Worm (Caenorhabditis elegans) whole organism, young adult: ENCODE measurements around the gene F59B1.4.

ENCODE experiments used
- D2030.7 ChIP-seq: fragments of 200-800 bp; sonication (Bioruptor generic); IDR thresholded peaks from 2 replicates; pipeline ENCODE4 v1.3.6; 2022; ENCODE audit warnings: missing genetic modification reagents, missing genetic modification characterization, missing compliant biosample characterization
- F10E7.11 ChIP-seq: sonication (generic microtip); optimal IDR thresholded peaks from 2 replicates; lab custom pipeline; 2017; ENCODE audit warnings: mild to moderate bottlenecking, missing genetic modification characterization, moderate library complexity, missing compliant biosample characterization
- F57C9.4 ChIP-seq: sonication (generic microtip); optimal IDR thresholded peaks from 2 replicates; lab custom pipeline; 2017; ENCODE audit warnings: mild to moderate bottlenecking, missing genetic modification characterization, missing compliant biosample characterization
- Y53F4B.3 ChIP-seq: fragments of 200-800 bp; sonication (Bioruptor generic); IDR thresholded peaks from 2 replicates; pipeline ENCODE4 v1.3.6; 2022; ENCODE audit warnings: missing genetic modification reagents, missing genetic modification characterization, missing compliant biosample characterization
- Y56A3A.18 ChIP-seq: fragments of 200-800 bp; sonication (Bioruptor generic); IDR thresholded peaks from 2 replicates; pipeline ENCODE4 v1.3.6; 2022; ENCODE audit warnings: missing genetic modification reagents, missing genetic modification characterization, missing compliant biosample characterization
- Y67H2A.10 ChIP-seq: fragments of 200-800 bp; sonication (Bioruptor generic); conservative IDR thresholded peaks from 2 replicates; pipeline ENCODE4 v1.3.6; 2022; ENCODE audit warnings: missing genetic modification reagents, missing genetic modification characterization, missing compliant biosample characterization
- ZK185.1 ChIP-seq: sonication (generic microtip); optimal IDR thresholded peaks from 2 replicates; lab custom pipeline; 2016; ENCODE audit warnings: mild to moderate bottlenecking, missing genetic modification characterization, missing compliant biosample characterization; ENCODE audit not compliant: poor library complexity, severe bottlenecking
- ama-1 ChIP-seq, 3 experiments: fragments of 150-350 bp in 1 of 3; sonication (generic microtip) in 2 of 3; optimal IDR thresholded peaks; 2 replicates each; lab custom pipeline; 2014 to 2018; ENCODE audit warnings: missing biosample characterization in 2 of 3, missing genetic modification characterization in 2 of 3, missing genetic modification reagents in 2 of 3
- aptf-2 ChIP-seq: fragments of 200-800 bp; sonication (Bioruptor generic); conservative IDR thresholded peaks from 2 replicates; pipeline ENCODE4 v1.3.6; 2022; ENCODE audit warnings: missing genetic modification reagents, missing genetic modification characterization, missing compliant biosample characterization
- aptf-3 ChIP-seq: fragments of 200-800 bp; sonication (Bioruptor generic); IDR thresholded peaks from 2 replicates; pipeline ENCODE4 v1.3.6; 2022; ENCODE audit warnings: missing genetic modification characterization, missing compliant biosample characterization
- atf-7 ChIP-seq: sonication (generic microtip); optimal IDR thresholded peaks from 2 replicates; lab custom pipeline; 2017; ENCODE audit warnings: mild to moderate bottlenecking, missing genetic modification characterization, missing compliant biosample characterization
- cebp-1 ChIP-seq, 2 experiments: fragments of 200-800 bp in 1 of 2; sonication (Bioruptor generic) in 1 of 2; sonication (generic microtip) in 1 of 2; IDR thresholded peaks in 1 of 2; optimal IDR thresholded peaks in 1 of 2; 2 replicates each; pipeline versions ENCODE4 v1.3.6 to Lab custom; 2017 to 2022; ENCODE audit warnings: missing compliant biosample characterization in 2 of 2, missing genetic modification characterization in 2 of 2, mild to moderate bottlenecking in 1 of 2, missing genetic modification reagents in 1 of 2, moderate library complexity in 1 of 2
- ceh-58 ChIP-seq: fragments of 200-800 bp; sonication (Bioruptor generic); IDR thresholded peaks from 2 replicates; pipeline ENCODE4 v1.3.6; 2022; ENCODE audit warnings: missing genetic modification characterization, missing compliant biosample characterization
- chd-7 ChIP-seq: sonication (generic microtip); optimal IDR thresholded peaks from 2 replicates; lab custom pipeline; 2016; ENCODE audit warnings: mild to moderate bottlenecking, missing genetic modification characterization, moderate library complexity, missing compliant biosample characterization
- die-1 ChIP-seq: sonication (generic microtip); optimal IDR thresholded peaks from 2 replicates; lab custom pipeline; 2016; ENCODE audit warnings: missing genotype, mild to moderate bottlenecking, missing genetic modification characterization, missing compliant biosample characterization
- dox-1 ChIP-seq: fragments of 200-800 bp; sonication (Bioruptor generic); IDR thresholded peaks from 2 replicates; pipeline ENCODE4 v1.3.6; 2022; ENCODE audit warnings: missing genetic modification reagents, missing genetic modification characterization, missing compliant biosample characterization
- dpl-1 ChIP-seq: fragments of 150-350 bp; optimal IDR thresholded peaks from 2 replicates; lab custom pipeline; 2014; ENCODE audit warnings: missing biosample characterization, missing genetic modification reagents, missing genetic modification characterization
- egl-18 ChIP-seq: fragments of 200-800 bp; sonication (Bioruptor generic); IDR thresholded peaks from 2 replicates; pipeline ENCODE4 v1.3.6; 2022; ENCODE audit warnings: missing genetic modification reagents, missing genetic modification characterization, missing compliant biosample characterization
- egl-44 ChIP-seq: fragments of 200-800 bp; sonication (Bioruptor generic); IDR thresholded peaks from 2 replicates; pipeline ENCODE4 v1.3.6; 2022; ENCODE audit warnings: missing genetic modification reagents, missing genetic modification characterization, missing compliant biosample characterization
- ets-4 ChIP-seq: fragments of 200-800 bp; sonication (Bioruptor generic); optimal IDR thresholded peaks from 2 replicates; lab custom pipeline; 2018; ENCODE audit warnings: mild to moderate bottlenecking, missing genetic modification characterization, missing compliant biosample characterization
- fkh-3 ChIP-seq: sonication (generic microtip); optimal IDR thresholded peaks from 2 replicates; lab custom pipeline; 2016; ENCODE audit warnings: mild to moderate bottlenecking, missing genetic modification characterization, missing compliant biosample characterization
- gei-17 ChIP-seq: fragments of 200-800 bp; sonication (Bioruptor generic); optimal IDR thresholded peaks from 2 replicates; lab custom pipeline; 2018; ENCODE audit warnings: mild to moderate bottlenecking, missing genetic modification characterization, missing compliant biosample characterization
- him-1 ChIP-seq: sonication (generic microtip); optimal IDR thresholded peaks from 2 replicates; lab custom pipeline; 2016; ENCODE audit warnings: missing genotype, missing genetic modification reagents, missing genetic modification characterization, missing compliant biosample characterization
- hlh-26 ChIP-seq: fragments of 200-800 bp; sonication (Bioruptor generic); conservative IDR thresholded peaks from 2 replicates; pipeline ENCODE4 v1.3.6; 2022; ENCODE audit warnings: missing genetic modification reagents, missing genetic modification characterization, missing compliant biosample characterization
- hrde-1 ChIP-seq: sonication (generic microtip); optimal IDR thresholded peaks from 2 replicates; lab custom pipeline; 2016; ENCODE audit warnings: missing genetic modification characterization, mild to moderate bottlenecking, missing compliant biosample characterization, moderate library complexity, missing genotype, missing genetic modification reagents, borderline replicate concordance
- hsf-1 ChIP-seq: fragments of 200-800 bp; sonication (Bioruptor generic); IDR thresholded peaks from 2 replicates; pipeline ENCODE4 v1.3.6; 2022; ENCODE audit warnings: missing genetic modification reagents, missing genetic modification characterization, missing compliant biosample characterization
- let-607 ChIP-seq, 2 experiments: fragments of 200-800 bp in 1 of 2; sonication (Bioruptor generic) in 1 of 2; sonication (generic microtip) in 1 of 2; optimal IDR thresholded peaks; 2 replicates each; lab custom pipeline; 2016 to 2018; ENCODE audit warnings: mild to moderate bottlenecking in 2 of 2, missing compliant biosample characterization in 2 of 2, missing genetic modification characterization in 2 of 2, moderate library complexity in 2 of 2, missing genotype in 1 of 2
- lin-40 ChIP-seq: sonication (generic microtip); optimal IDR thresholded peaks from 2 replicates; lab custom pipeline; 2016; ENCODE audit warnings: missing genetic modification characterization, mild to moderate bottlenecking, missing compliant biosample characterization, missing genotype, missing genetic modification reagents
- mes-4 ChIP-seq: sonication (generic microtip); optimal IDR thresholded peaks from 2 replicates; lab custom pipeline; 2016; ENCODE audit warnings: missing genotype, missing genetic modification characterization, missing compliant biosample characterization
- mxl-1 ChIP-seq: sonication (generic microtip); optimal IDR thresholded peaks from 2 replicates; lab custom pipeline; 2016; ENCODE audit warnings: missing genetic modification characterization, missing compliant biosample characterization
- nfya-1 ChIP-seq: sonication (generic microtip); optimal IDR thresholded peaks from 2 replicates; lab custom pipeline; 2017; ENCODE audit warnings: antibody characterized with exemption, missing compliant biosample characterization, missing genetic modification characterization, borderline replicate concordance; ENCODE audit not compliant: insufficient read depth
- nhr-120 ChIP-seq: fragments of 200-800 bp; sonication (Bioruptor generic); IDR thresholded peaks from 2 replicates; pipeline ENCODE4 v1.3.6; 2022; ENCODE audit warnings: missing genetic modification characterization, missing compliant biosample characterization
- nhr-179 ChIP-seq: sonication (generic microtip); optimal IDR thresholded peaks from 2 replicates; lab custom pipeline; 2016; ENCODE audit warnings: mild to moderate bottlenecking, missing genetic modification characterization, missing compliant biosample characterization
- nhr-80 ChIP-seq: sonication (generic microtip); optimal IDR thresholded peaks from 2 replicates; lab custom pipeline; 2016; ENCODE audit warnings: missing genetic modification characterization, missing compliant biosample characterization
- pbrm-1 ChIP-seq: fragments of 200-800 bp; sonication (Bioruptor generic); IDR thresholded peaks from 2 replicates; pipeline ENCODE4 v1.3.6; 2022; ENCODE audit warnings: missing genetic modification reagents, missing genetic modification characterization, missing compliant biosample characterization
- rpc-1 ChIP-seq, 2 experiments: fragments of 150-350 bp in 1 of 2; sonication (generic microtip) in 1 of 2; optimal IDR thresholded peaks; 2 replicates each; lab custom pipeline; 2014 to 2018; ENCODE audit warnings: missing biosample characterization in 1 of 2, missing genetic modification characterization in 1 of 2, missing genetic modification reagents in 1 of 2, missing genotype in 1 of 2
- sdz-38 ChIP-seq: sonication (generic microtip); optimal IDR thresholded peaks from 2 replicates; lab custom pipeline; 2016; ENCODE audit warnings: missing genotype, missing genetic modification characterization, missing compliant biosample characterization
- sea-2 ChIP-seq: fragments of 200-800 bp; sonication (Bioruptor generic); IDR thresholded peaks from 2 replicates; pipeline ENCODE4 v1.3.6; 2022; ENCODE audit warnings: missing genetic modification characterization, missing compliant biosample characterization
- snpc-1.1 ChIP-seq: sonication (generic microtip); optimal IDR thresholded peaks from 2 replicates; lab custom pipeline; 2017; ENCODE audit warnings: missing genetic modification characterization, mild to moderate bottlenecking, missing compliant biosample characterization, antibody characterized with exemption, moderate library complexity, missing genotype, missing genetic modification reagents; ENCODE audit not compliant: insufficient read depth
- snpc-1.3 ChIP-seq: sonication (generic microtip); optimal IDR thresholded peaks from 2 replicates; lab custom pipeline; 2017; ENCODE audit warnings: missing genetic modification characterization, mild to moderate bottlenecking, missing compliant biosample characterization, antibody characterized with exemption, moderate library complexity, missing genotype, missing genetic modification reagents; ENCODE audit not compliant: insufficient read depth
- tbx-9 ChIP-seq: sonication (generic microtip); optimal IDR thresholded peaks from 2 replicates; lab custom pipeline; 2016; ENCODE audit warnings: borderline replicate concordance, missing genetic modification characterization, inconsistent platforms, missing compliant biosample characterization
- tlf-1 ChIP-seq: fragments of 200-800 bp; sonication (Bioruptor generic); optimal IDR thresholded peaks from 2 replicates; lab custom pipeline; 2018; ENCODE audit warnings: mild to moderate bottlenecking, missing genetic modification characterization, missing compliant biosample characterization
- zim-3 ChIP-seq: sonication (generic microtip); optimal IDR thresholded peaks from 2 replicates; lab custom pipeline; 2017; ENCODE audit warnings: mild to moderate bottlenecking, missing genetic modification characterization, moderate library complexity, missing compliant biosample characterization
- ztf-22 ChIP-seq: fragments of 200-800 bp; sonication (Bioruptor generic); optimal IDR thresholded peaks from 2 replicates; lab custom pipeline; 2018; ENCODE audit warnings: mild to moderate bottlenecking, missing genetic modification characterization, moderate library complexity, missing compliant biosample characterization
- ztf-26 ChIP-seq: sonication (generic microtip); optimal IDR thresholded peaks from 2 replicates; lab custom pipeline; 2017; ENCODE audit warnings: missing genetic modification characterization, missing compliant biosample characterization
- ztf-28 ChIP-seq: fragments of 200-800 bp; sonication (Bioruptor generic); IDR thresholded peaks from 2 replicates; pipeline ENCODE4 v1.3.6; 2022; ENCODE audit warnings: missing genetic modification reagents, missing genetic modification characterization, missing compliant biosample characterization
- ztf-3 ChIP-seq: fragments of 200-800 bp; sonication (Bioruptor generic); optimal IDR thresholded peaks from 2 replicates; lab custom pipeline; 2018; ENCODE audit warnings: mild to moderate bottlenecking, missing genetic modification characterization, missing compliant biosample characterization
- ztf-6 ChIP-seq: fragments of 200-800 bp; sonication (Bioruptor generic); IDR thresholded peaks from 2 replicates; pipeline ENCODE4 v1.3.6; 2022; ENCODE audit warnings: missing genetic modification reagents, missing genetic modification characterization, missing compliant biosample characterization

Gene F59B1.4

ce11 chrV:3588223-3588622, 38.6 kb downstream of the F59B1.4 start (continued):
- TF ChIP-seq ztf-3 (GFP tag; lab: Kevin White, UChicago) (no peak), snpc-1.1 (no peak), dox-1 (GFP tag; lab: Robert Waterston, UW) (no peak), egl-18 (GFP tag; lab: Robert Waterston, UW) (no peak), pbrm-1 (GFP tag; lab: Robert Waterston, UW) (no peak), cebp-1 (GFP tag; IDR thresholded peaks at IDR 0.05; lab: Robert Waterston, UW) (no peak), cebp-1 (tag; optimal IDR thresholded peaks at IDR 0.05; lab: Kevin White, UChicago) (no peak), gei-17 (GFP tag; lab: Kevin White, UChicago) (no peak), die-1 (tag; lab: Kevin White, UChicago) (no peak), hsf-1 (GFP tag; lab: Robert Waterston, UW) (no peak), tlf-1 (GFP tag; lab: Kevin White, UChicago) (no peak), sdz-38 (tag; lab: Kevin White, UChicago) (no peak), him-1 (tag; lab: Kevin White, UChicago) (no peak), nhr-120 (GFP tag; lab: Robert Waterston, UW) (no peak), ZK185.1 (tag; lab: Kevin White, UChicago) (peak; percentile 5), dpl-1 (GFP tag; lab: Kevin White, UChicago) (no peak), ztf-22 (no peak), hrde-1 (tag; lab: Kevin White, UChicago) (no peak), snpc-1.3 (tag; lab: Kevin White, UChicago) (peak; percentile 10), Y56A3A.18 (0 out of 2 replicates have a peak, but pooled peaks have one; percentile 20), tbx-9 (tag; lab: Kevin White, UChicago) (no peak), ztf-6 (GFP tag; lab: Robert Waterston, UW) (no peak), F10E7.11 (no peak), ceh-58 (GFP tag; lab: Robert Waterston, UW) (no peak), let-607 (tag; optimal IDR thresholded peaks at IDR 0.05; lab: Kevin White, UChicago) (no peak), ztf-28 (GFP tag; lab: Robert Waterston, UW) (no peak), aptf-2 (GFP tag; lab: Robert Waterston, UW) (no peak), Y67H2A.10 (GFP tag; lab: Robert Waterston, UW) (no peak), lin-40 (tag; lab: Kevin White, UChicago) (no peak), F57C9.4 (tag; lab: Kevin White, UChicago) (no peak), mxl-1 (no peak), egl-44 (no peak), nfya-1 (tag; lab: Kevin White, UChicago) (no peak), atf-7 (tag; lab: Kevin White, UChicago) (no peak), sea-2 (GFP tag; lab: Robert Waterston, UW) (no peak), aptf-3 (no peak), chd-7 (tag; lab: Kevin White, UChicago) (no peak), Y53F4B.3 (GFP tag; lab: Robert Waterston, UW) (no peak), hlh-26 (no peak), ama-1 (optimal IDR thresholded peaks at IDR 0.05; lab: Kevin White, UChicago) (no peak), ama-1 (GFP tag; optimal IDR thresholded peaks at IDR 0.05; lab: Kevin White, UChicago) (no peak), ets-4 (no peak), rpc-1 (optimal IDR thresholded peaks at IDR 0.05; lab: Kevin White, UChicago) (peak; percentile 60), rpc-1 (tag; optimal IDR thresholded peaks at IDR 0.05; lab: Kevin White, UChicago) (peak; percentile 75), ztf-26 (tag; lab: Kevin White, UChicago) (no peak), nhr-80 (tag; lab: Kevin White, UChicago) (no peak), zim-3 (tag; lab: Kevin White, UChicago) (no peak), D2030.7 (peak; percentile 62), mes-4 (tag; lab: Kevin White, UChicago) (no peak), nhr-179 (no peak), fkh-3 (no peak)
